Fruit fly (Drosophila melanogaster): ENCODE data around the gene CG34426.

The CG34426 gene

dm6 chr3L:8823730-8824374 is 21.6 kb downstream of the CG34426 start:
- no peak for TF ChIP-seq CG8478 (optimal IDR thresholded peaks at IDR 0.05)
- no peak for TF ChIP-seq CTCF (optimal IDR thresholded peaks at IDR 0.05)

DNA sequence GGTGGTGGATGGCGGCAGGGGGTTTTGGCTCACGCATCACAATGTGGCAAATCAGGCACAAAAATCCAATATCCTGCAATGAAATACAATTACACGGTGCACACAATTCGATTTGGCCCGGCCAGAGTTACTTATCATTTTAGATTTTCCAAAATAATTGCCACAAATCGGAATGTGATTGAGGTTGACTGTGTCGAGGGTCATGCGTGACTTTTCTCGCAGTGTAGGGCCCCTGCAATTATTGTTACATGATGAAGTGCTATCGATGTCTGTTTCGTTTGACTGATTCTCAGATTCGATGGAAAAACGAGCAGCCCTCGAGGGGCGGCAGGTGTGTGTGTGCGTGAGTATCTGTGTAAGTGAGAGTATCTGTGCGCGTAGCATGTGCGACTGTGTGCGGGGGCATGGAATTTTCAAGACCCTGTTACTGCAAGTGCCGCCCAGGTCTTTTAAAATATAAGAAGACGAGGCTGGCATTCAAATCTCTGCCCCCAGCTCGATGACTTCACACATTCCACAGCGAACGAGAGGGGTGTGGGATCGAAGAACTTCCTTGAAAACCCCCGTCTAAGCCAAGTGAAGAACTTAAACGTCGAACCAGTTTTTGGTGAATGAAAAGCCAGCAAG is 22.3 kb downstream of the CG34426 start:
- TF ChIP-seq CTCF (optimal IDR thresholded peaks at IDR 0.05), result no peak

DNA sequence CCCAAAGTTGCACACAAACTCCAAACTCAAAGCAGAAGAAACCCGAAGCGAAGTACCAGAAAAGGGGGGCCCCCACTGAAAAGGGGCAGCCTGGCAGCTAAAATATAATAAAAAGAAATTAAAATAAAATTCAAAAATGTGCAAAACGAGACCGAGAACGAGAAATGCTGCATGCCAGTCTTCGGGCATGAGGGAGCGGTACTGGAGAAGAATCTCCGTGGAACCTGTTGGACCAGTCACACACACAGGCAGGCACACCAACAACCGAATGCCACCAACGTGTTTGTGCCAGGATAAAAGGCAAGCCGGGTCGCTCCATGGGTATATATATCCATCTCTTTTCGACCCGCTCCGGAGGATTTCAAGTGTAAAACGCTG is 22.8 kb downstream of the CG34426 start:
- TF ChIP-seq CG8478 (optimal IDR thresholded peaks at IDR 0.05) (no peak), CTCF (optimal IDR thresholded peaks at IDR 0.05) (no peak)

dm6 chr3L:8825560-8825959 is 23.3 kb downstream of the CG34426 start:
- TF ChIP-seq CG8478 (optimal IDR thresholded peaks at IDR 0.05), result no peak
- no peak for TF ChIP-seq CTCF (optimal IDR thresholded peaks at IDR 0.05)

DNA sequence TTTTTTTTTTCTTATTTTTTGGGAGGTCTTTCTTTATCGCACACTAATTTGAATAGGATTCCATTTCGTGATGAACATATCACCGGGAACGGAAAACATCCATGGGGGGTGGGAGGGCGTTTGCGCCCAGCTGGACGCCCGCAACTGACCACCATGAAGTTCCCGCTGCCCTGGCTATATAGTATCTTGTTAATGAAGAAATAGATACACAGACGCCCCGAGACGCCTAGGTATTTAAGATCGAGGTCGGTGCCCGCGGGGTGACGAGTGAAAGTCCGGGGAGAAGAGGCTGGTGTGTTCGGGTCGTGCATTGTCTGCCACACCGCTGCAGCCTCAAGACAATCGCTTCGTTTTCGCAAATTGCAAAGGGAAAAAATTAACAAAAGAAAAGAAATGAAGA is 23.8 kb downstream of the CG34426 start:
- no peak for TF ChIP-seq CTCF (optimal IDR thresholded peaks at IDR 0.05)
- no peak for TF ChIP-seq CG8478 (optimal IDR thresholded peaks at IDR 0.05)

- no peak for TF ChIP-seq CTCF (optimal IDR thresholded peaks at IDR 0.05)
- no peak for TF ChIP-seq CG8478 (optimal IDR thresholded peaks at IDR 0.05)
These were observed 25.0 kb downstream of the CG34426 start, which contains the start of gene dally for dm6 chr3L:8827133-8827867. Gene dally, plus strand, starts transcription at chr3L:8827505.

- TF ChIP-seq CG8478 (optimal IDR thresholded peaks at IDR 0.05) (no peak), CTCF (optimal IDR thresholded peaks at IDR 0.05) (no peak)
These were observed 25.6 kb downstream of the CG34426 start for dm6 chr3L:8827868-8828159.

- TF ChIP-seq CG8478 (optimal IDR thresholded peaks at IDR 0.05) (no peak), CTCF (optimal IDR thresholded peaks at IDR 0.05) (no peak)
These were observed 27.3 kb downstream of the CG34426 start for dm6 chr3L:8829572-8829971.

- TF ChIP-seq CTCF (optimal IDR thresholded peaks at IDR 0.05), result no peak
- TF ChIP-seq CG8478 (optimal IDR thresholded peaks at IDR 0.05), result no peak
These were observed 27.9 kb downstream of the CG34426 start for dm6 chr3L:8830017-8830702.

- TF ChIP-seq CTCF (optimal IDR thresholded peaks at IDR 0.05) (no peak), CG8478 (optimal IDR thresholded peaks at IDR 0.05) (no peak)
These were observed 28.7 kb downstream of the CG34426 start for dm6 chr3L:8830954-8831353.

DNA sequence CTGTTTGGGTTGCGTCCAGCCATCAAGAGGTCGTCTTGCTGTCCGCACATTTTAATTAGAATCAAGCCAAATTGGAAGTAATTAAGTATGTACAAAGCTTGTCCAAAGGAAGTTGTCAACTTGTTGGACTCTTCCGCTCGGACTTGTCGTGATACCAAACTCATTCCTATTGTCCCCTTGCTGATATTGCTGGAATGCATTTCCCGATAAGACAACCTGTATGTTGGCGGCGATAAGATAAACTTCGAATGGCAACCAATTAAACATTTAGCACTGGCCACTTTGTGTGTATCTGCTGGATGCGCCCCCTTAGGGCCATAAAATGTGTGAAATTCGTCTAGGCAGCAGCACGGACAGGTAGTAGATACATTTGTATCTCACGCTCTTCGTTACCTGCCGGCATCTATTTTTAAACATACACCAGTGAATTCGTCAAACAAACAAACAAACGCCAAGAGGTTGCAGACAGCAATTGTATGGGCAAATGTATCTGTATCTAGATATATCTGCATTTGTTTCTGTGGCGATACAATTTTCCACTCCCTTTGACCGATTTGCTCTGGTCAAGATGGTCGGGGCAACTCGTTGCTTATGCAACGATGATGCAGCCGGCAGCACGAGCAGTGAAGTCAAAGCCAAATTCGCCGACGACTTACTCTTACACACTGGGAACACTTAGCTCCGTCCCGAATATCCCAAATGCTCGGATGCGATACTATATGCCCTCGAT is 30.6 kb downstream of the CG34426 start:
- no peak for TF ChIP-seq CTCF (optimal IDR thresholded peaks at IDR 0.05)
- TF ChIP-seq CG8478 (optimal IDR thresholded peaks at IDR 0.05), result no peak

DNA sequence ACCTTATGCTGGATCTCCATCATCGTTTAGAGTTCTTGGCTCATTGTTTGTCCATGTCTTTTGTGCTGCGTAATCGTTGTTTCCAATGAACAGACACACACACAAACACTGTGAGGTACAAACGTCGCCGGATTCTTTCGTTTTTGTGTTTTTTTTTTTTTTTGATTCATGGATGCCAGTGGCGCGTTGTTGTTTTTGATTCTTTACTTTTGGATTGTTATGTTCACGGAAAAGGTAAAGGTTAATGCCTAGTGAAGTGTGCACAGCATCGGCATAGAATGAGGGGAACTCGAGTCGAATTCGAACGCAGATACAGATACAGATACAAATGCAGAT is 31.2 kb downstream of the CG34426 start:
- TF ChIP-seq CTCF (optimal IDR thresholded peaks at IDR 0.05) (no peak), CG8478 (optimal IDR thresholded peaks at IDR 0.05) (no peak)

dm6 chr3L:8834486-8834885 is 32.2 kb downstream of the CG34426 start:
- TF ChIP-seq CTCF (optimal IDR thresholded peaks at IDR 0.05), result no peak
- no peak for TF ChIP-seq CG8478 (optimal IDR thresholded peaks at IDR 0.05)

- TF ChIP-seq CTCF (optimal IDR thresholded peaks at IDR 0.05) (no peak), CG8478 (optimal IDR thresholded peaks at IDR 0.05) (no peak)
These were observed 32.6 kb downstream of the CG34426 start for dm6 chr3L:8834886-8835285.

DNA sequence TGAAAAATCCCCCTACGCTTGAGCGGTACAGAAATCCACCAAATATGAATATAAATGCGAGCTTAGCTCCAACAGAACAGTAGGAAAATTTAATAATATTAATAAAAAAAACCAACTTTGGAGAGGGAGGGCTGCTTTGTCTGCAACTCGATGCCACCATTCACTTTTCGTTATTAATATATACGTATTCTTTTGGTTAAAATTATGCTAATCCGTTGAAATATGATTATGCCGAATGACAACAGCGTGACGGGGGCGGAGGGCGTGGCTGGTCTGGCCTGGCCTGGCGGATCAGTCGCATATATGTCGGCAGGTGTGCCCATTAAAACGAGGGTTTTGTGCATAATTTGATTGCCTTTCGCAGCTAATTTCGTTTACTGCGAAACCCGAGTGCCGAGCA is 33.2 kb downstream of the CG34426 start:
- TF ChIP-seq CG8478 (optimal IDR thresholded peaks at IDR 0.05), result no peak
- TF ChIP-seq CTCF (optimal IDR thresholded peaks at IDR 0.05), result no peak

Measured in S2 (cell line).